Worm (Caenorhabditis elegans) whole organism, L1 larva: Measurements from ENCODE around the gene F55C12.6.
A peak's percentile ranks its signal among the peaks of the same experiment; 100 is the strongest.

ENCODE experiments used
- C34B4.2 ChIP-seq: sonication (generic microtip); optimal IDR thresholded peaks from 2 replicates; lab custom pipeline; 2017; ENCODE audit warnings: mild to moderate bottlenecking, missing genetic modification characterization, missing compliant biosample characterization
- F16B12.6 ChIP-seq: fragments of 150-350 bp; optimal IDR thresholded peaks from 2 replicates; lab custom pipeline; 2014; ENCODE audit warnings: missing biosample characterization, missing genetic modification characterization
- aly-2 ChIP-seq: fragments of 150-350 bp; optimal IDR thresholded peaks from 2 replicates; lab custom pipeline; 2014; ENCODE audit warnings: missing biosample characterization, missing genetic modification characterization
- blmp-1 ChIP-seq: fragments of 150-350 bp; optimal IDR thresholded peaks from 2 replicates; lab custom pipeline; 2014; ENCODE audit warnings: missing biosample characterization, missing genetic modification characterization
- ceh-63 ChIP-seq: fragments of 200-800 bp; sonication (Bioruptor generic); optimal IDR thresholded peaks from 2 replicates; lab custom pipeline; 2018; ENCODE audit warnings: mild to moderate bottlenecking, missing genetic modification characterization, missing compliant biosample characterization
- ceh-88 ChIP-seq: fragments of 200-800 bp; sonication (Bioruptor generic); IDR thresholded peaks from 2 replicates; pipeline ENCODE4 v1.3.6; 2022; ENCODE audit warnings: missing genetic modification characterization, missing compliant biosample characterization
- ceh-90 ChIP-seq: sonication (generic microtip); optimal IDR thresholded peaks from 2 replicates; lab custom pipeline; 2016; ENCODE audit warnings: missing genetic modification characterization, missing compliant biosample characterization
- ces-1 ChIP-seq: fragments of 150-350 bp; optimal IDR thresholded peaks from 2 replicates; lab custom pipeline; 2014; ENCODE audit warnings: missing biosample characterization, missing genetic modification reagents, missing genetic modification characterization
- efl-1 ChIP-seq, 4 experiments: fragments of 150-350 bp; optimal IDR thresholded peaks in 3 of 4; peaks in 1 of 4; 1 replicate in 1 of 4; 2 replicates in 3 of 4; lab custom pipeline; 2014; ENCODE audit warnings: missing biosample characterization in 2 of 4, missing genetic modification characterization in 2 of 4, missing genetic modification reagents in 2 of 4
- efl-3 ChIP-seq: fragments of 200-800 bp; sonication (Bioruptor generic); optimal IDR thresholded peaks from 2 replicates; lab custom pipeline; 2018; ENCODE audit warnings: mild to moderate bottlenecking, missing genetic modification characterization, missing compliant biosample characterization
- elt-2 ChIP-seq: sonication (generic microtip); optimal IDR thresholded peaks from 2 replicates; lab custom pipeline; 2016; ENCODE audit warnings: missing genetic modification characterization, mild to moderate bottlenecking, inconsistent platforms, missing compliant biosample characterization, missing genetic modification reagents
- elt-3 ChIP-seq, 6 experiments: fragments of 150-350 bp in 1 of 6; sonication (generic microtip); optimal IDR thresholded peaks; 2 replicates each; lab custom pipeline; 2017 to 2018; ENCODE audit warnings: missing biosample characterization in 6 of 6, missing genetic modification characterization in 6 of 6, inconsistent platforms in 1 of 6
- fkh-10 ChIP-seq: sonication (generic microtip); optimal IDR thresholded peaks from 2 replicates; lab custom pipeline; 2017; ENCODE audit warnings: missing biosample characterization, missing genetic modification reagents, missing genetic modification characterization
- fkh-8 ChIP-seq: sonication (generic microtip); optimal IDR thresholded peaks from 2 replicates; lab custom pipeline; 2016; ENCODE audit warnings: mild to moderate bottlenecking, missing genetic modification characterization, missing compliant biosample characterization
- hlh-17 ChIP-seq: fragments of 200-800 bp; sonication (Bioruptor generic); optimal IDR thresholded peaks from 2 replicates; lab custom pipeline; 2018; ENCODE audit warnings: missing genetic modification characterization, mild to moderate bottlenecking, missing compliant biosample characterization, moderate library complexity, borderline replicate concordance
- hlh-4 ChIP-seq: sonication (generic microtip); optimal IDR thresholded peaks from 2 replicates; lab custom pipeline; 2016; ENCODE audit warnings: mild to moderate bottlenecking, missing genetic modification characterization, missing compliant biosample characterization
- hpl-2 ChIP-seq: fragments of 150-350 bp; optimal IDR thresholded peaks from 2 replicates; lab custom pipeline; 2014; ENCODE audit warnings: missing biosample characterization, missing genetic modification reagents, missing genetic modification characterization
- irx-1 ChIP-seq: sonication (generic microtip); optimal IDR thresholded peaks from 2 replicates; lab custom pipeline; 2016; ENCODE audit warnings: missing genetic modification characterization, missing compliant biosample characterization
- isw-1 ChIP-seq: fragments of 200-800 bp; sonication (Bioruptor generic); IDR thresholded peaks from 2 replicates; pipeline ENCODE4 v1.3.6; 2022; ENCODE audit warnings: missing genetic modification characterization, missing compliant biosample characterization
- lin-14 ChIP-seq: fragments of 200-800 bp; sonication (Bioruptor generic); optimal IDR thresholded peaks from 2 replicates; lab custom pipeline; 2018; ENCODE audit warnings: mild to moderate bottlenecking, missing genetic modification characterization, moderate library complexity, missing compliant biosample characterization
- lin-39 ChIP-seq: fragments of 150-350 bp; optimal IDR thresholded peaks from 2 replicates; lab custom pipeline; 2014; ENCODE audit warnings: missing biosample characterization, missing genetic modification reagents, missing genetic modification characterization
- mab-9 ChIP-seq: fragments of 200-800 bp; sonication (Bioruptor generic); IDR thresholded peaks from 2 replicates; pipeline ENCODE4 v1.3.6; 2022; ENCODE audit warnings: missing genetic modification reagents, missing genetic modification characterization, missing compliant biosample characterization
- mdl-1 ChIP-seq, 2 experiments: fragments of 150-350 bp; optimal IDR thresholded peaks; 2 replicates each; lab custom pipeline; 2014 to 2017; ENCODE audit warnings: missing biosample characterization in 2 of 2, missing genetic modification characterization in 2 of 2, inconsistent platforms in 1 of 2
- mef-2 ChIP-seq: fragments of 150-350 bp; optimal IDR thresholded peaks from 2 replicates; lab custom pipeline; 2014; ENCODE audit warnings: missing biosample characterization, missing genetic modification characterization
- mep-1 ChIP-seq: fragments of 150-350 bp; optimal IDR thresholded peaks from 2 replicates; lab custom pipeline; 2014; ENCODE audit warnings: missing biosample characterization, missing genetic modification characterization
- nhr-11 ChIP-seq: fragments of 150-350 bp; optimal IDR thresholded peaks from 2 replicates; lab custom pipeline; 2014; ENCODE audit warnings: missing biosample characterization, missing genetic modification characterization
- nhr-20 ChIP-seq: sonication (generic microtip); optimal IDR thresholded peaks from 2 replicates; lab custom pipeline; 2016; ENCODE audit warnings: mild to moderate bottlenecking, missing genetic modification characterization, missing compliant biosample characterization
- nhr-28 ChIP-seq: fragments of 150-350 bp; optimal IDR thresholded peaks from 2 replicates; lab custom pipeline; 2014; ENCODE audit warnings: missing biosample characterization, missing genetic modification characterization
- nhr-47 ChIP-seq: sonication (generic microtip); optimal IDR thresholded peaks from 2 replicates; lab custom pipeline; 2016; ENCODE audit warnings: mild to moderate bottlenecking, missing genetic modification characterization, moderate library complexity, missing compliant biosample characterization
- nhr-71 ChIP-seq: sonication (generic microtip); optimal IDR thresholded peaks from 2 replicates; lab custom pipeline; 2016; ENCODE audit warnings: mild to moderate bottlenecking, missing genetic modification characterization, moderate library complexity, missing compliant biosample characterization
- nhr-76 ChIP-seq: sonication (generic microtip); optimal IDR thresholded peaks from 2 replicates; lab custom pipeline; 2017; ENCODE audit warnings: missing biosample characterization, missing genetic modification characterization
- nhr-77 ChIP-seq: fragments of 150-350 bp; optimal IDR thresholded peaks from 2 replicates; lab custom pipeline; 2014; ENCODE audit warnings: missing biosample characterization, missing genetic modification characterization
- nhr-85 ChIP-seq: sonication (generic microtip); peaks from one replicate; lab custom pipeline; 2016; ENCODE audit warnings: missing genetic modification characterization, inconsistent platforms, missing compliant biosample characterization
- pax-3 ChIP-seq: fragments of 200-800 bp; sonication (Bioruptor generic); optimal IDR thresholded peaks from 2 replicates; lab custom pipeline; 2018; ENCODE audit warnings: mild to moderate bottlenecking, missing genetic modification characterization, moderate library complexity, missing compliant biosample characterization
- snpc-4 ChIP-seq: fragments of 150-350 bp; optimal IDR thresholded peaks from 2 replicates; lab custom pipeline; 2014; ENCODE audit warnings: missing biosample characterization, missing genetic modification characterization
- snu-23 ChIP-seq: sonication (generic microtip); optimal IDR thresholded peaks from 2 replicates; lab custom pipeline; 2016; ENCODE audit warnings: missing genetic modification characterization, missing compliant biosample characterization
- sox-4 ChIP-seq: sonication (generic microtip); optimal IDR thresholded peaks from 2 replicates; lab custom pipeline; 2016; ENCODE audit warnings: missing genetic modification characterization, missing compliant biosample characterization
- tbx-2 ChIP-seq: sonication (generic microtip); optimal IDR thresholded peaks from 2 replicates; lab custom pipeline; 2016; ENCODE audit warnings: missing genetic modification characterization, missing compliant biosample characterization
- unc-130 ChIP-seq: fragments of 150-350 bp; optimal IDR thresholded peaks from 2 replicates; lab custom pipeline; 2017; ENCODE audit warnings: missing biosample characterization, missing genetic modification characterization, inconsistent platforms
- unc-30 ChIP-seq: sonication (generic microtip); optimal IDR thresholded peaks from 2 replicates; lab custom pipeline; 2017; ENCODE audit warnings: missing biosample characterization, missing genetic modification characterization
- unc-86 ChIP-seq: sonication (generic microtip); optimal IDR thresholded peaks from 2 replicates; lab custom pipeline; 2016; ENCODE audit warnings: missing genetic modification characterization, missing compliant biosample characterization
- unc-98 ChIP-seq: fragments of 200-800 bp; sonication (Bioruptor generic); IDR thresholded peaks from 2 replicates; pipeline ENCODE4 v1.3.6; 2022; ENCODE audit warnings: missing genetic modification characterization, missing compliant biosample characterization
- vab-15 ChIP-seq: sonication (generic microtip); optimal IDR thresholded peaks from 2 replicates; lab custom pipeline; 2017; ENCODE audit warnings: missing genotype, mild to moderate bottlenecking, missing genetic modification characterization, missing compliant biosample characterization
- zag-1 ChIP-seq: fragments of 150-350 bp; optimal IDR thresholded peaks from 2 replicates; lab custom pipeline; 2014; ENCODE audit warnings: missing biosample characterization, missing genetic modification characterization
- zip-4 ChIP-seq: fragments of 200-800 bp; sonication (Bioruptor generic); optimal IDR thresholded peaks from 2 replicates; lab custom pipeline; 2018; ENCODE audit warnings: mild to moderate bottlenecking, missing genetic modification characterization, moderate library complexity, missing compliant biosample characterization
- ztf-11 ChIP-seq, 2 experiments: sonication (generic microtip); optimal IDR thresholded peaks; 2 replicates each; lab custom pipeline; 2016 to 2017; ENCODE audit warnings: missing genetic modification characterization in 2 of 2, missing biosample characterization in 1 of 2, missing compliant biosample characterization in 1 of 2

Gene F55C12.6

ce11 chrII:5918149-5918697 is 42.3 kb upstream of the F55C12.6 start, which contains the start of gene ptp-2 (continued):
- TF ChIP-seq irx-1 (tag; lab: Kevin White, UChicago) (peak; percentile 34), mab-9 (no peak), unc-130 (tag; lab: Kevin White, UChicago) (no peak), mdl-1 (tag; optimal IDR thresholded peaks at IDR 0.05; lab: Kevin White, UChicago) (no peak), F16B12.6 (tag; lab: Kevin White, UChicago) (no peak), unc-30 (no peak), ceh-90 (tag; lab: Kevin White, UChicago) (no peak), snpc-4 (tag; lab: Kevin White, UChicago) (no peak), efl-1 (optimal IDR thresholded peaks at IDR 0.05; lab: Kevin White, UChicago) (peak; percentile 47 to 58), efl-1 (GFP tag; optimal IDR thresholded peaks at IDR 0.05 in 1 of 2; lab: Kevin White, UChicago) (peak; percentile 48 to 92), C34B4.2 (no peak), snu-23 (peak; percentile 64), unc-98 (GFP tag; lab: Robert Waterston, UW) (no peak), nhr-71 (tag; lab: Kevin White, UChicago) (peak; percentile 65)

ce11 chrII:5917010-5917472 is 41.1 kb upstream of the F55C12.6 start, which contains the start of gene frh-1:
Gene frh-1 (plus strand): TSS chrII:5917422.
- TF ChIP-seq mep-1 (tag; lab: Kevin White, UChicago) (no peak), sox-4 (tag; lab: Kevin White, UChicago) (no peak), ces-1 (no peak), fkh-10 (no peak), unc-30 (no peak), zag-1 (no peak), hpl-2 (GFP tag; lab: Kevin White, UChicago) (no peak), blmp-1 (tag; lab: Kevin White, UChicago) (no peak), elt-3 (tag; optimal IDR thresholded peaks at IDR 0.05; lab: Kevin White, UChicago) (no peak), nhr-28 (tag; lab: Kevin White, UChicago) (no peak), aly-2 (no peak), lin-39 (no peak), nhr-85 (no peak)

ce11 chrII:5913897-5914296 is 37.9 kb upstream of the F55C12.6 start:
- TF ChIP-seq ceh-88 (GFP tag; lab: Robert Waterston, UW), result no peak
- peak; percentile 65 for TF ChIP-seq elt-2 (tag; lab: Kevin White, UChicago)
- TF ChIP-seq, all 84 proteins: peak for 1

- TF ChIP-seq C34B4.2, result no peak
- TF ChIP-seq ceh-63 (GFP tag; lab: Kevin White, UChicago), result no peak
- no peak for TF ChIP-seq fkh-8 (tag; lab: Kevin White, UChicago)
- peak; percentile 8 for TF ChIP-seq hpl-2 (GFP tag; lab: Kevin White, UChicago)
- no peak for TF ChIP-seq unc-86 (tag; lab: Kevin White, UChicago)
- no peak for TF ChIP-seq nhr-47 (tag; lab: Kevin White, UChicago)
- TF ChIP-seq aly-2, result no peak
- TF ChIP-seq isw-1 (GFP tag; lab: Robert Waterston, UW), result no peak
- TF ChIP-seq nhr-77 (tag; lab: Kevin White, UChicago), result peak; percentile 54
- TF ChIP-seq lin-14 (GFP tag; lab: Kevin White, UChicago), result peak; percentile 19
- TF ChIP-seq mdl-1 (tag; optimal IDR thresholded peaks at IDR 0.05; lab: Kevin White, UChicago), result no peak
- TF ChIP-seq irx-1 (tag; lab: Kevin White, UChicago), result no peak
- TF ChIP-seq ztf-11 (tag; optimal IDR thresholded peaks at IDR 0.05; lab: Kevin White, UChicago), result no peak
- no peak for TF ChIP-seq lin-39
- TF ChIP-seq efl-3 (GFP tag; lab: Kevin White, UChicago), result no peak
- TF ChIP-seq nhr-11 (tag; lab: Kevin White, UChicago), result no peak
- no peak for TF ChIP-seq nhr-76 (tag; lab: Kevin White, UChicago)
- TF ChIP-seq ces-1, result no peak
- TF ChIP-seq mef-2 (tag; lab: Kevin White, UChicago), result no peak
- no peak for TF ChIP-seq F16B12.6 (tag; lab: Kevin White, UChicago)
- TF ChIP-seq nhr-28 (tag; lab: Kevin White, UChicago), result no peak
- no peak for TF ChIP-seq hlh-4
- no peak for TF ChIP-seq zip-4
- no peak for TF ChIP-seq tbx-2 (tag; lab: Kevin White, UChicago)
- no peak for TF ChIP-seq pax-3 (tag; lab: Kevin White, UChicago)
- no peak for TF ChIP-seq vab-15 (tag; lab: Kevin White, UChicago)
- no peak for TF ChIP-seq hlh-17 (GFP tag; lab: Kevin White, UChicago)
- TF ChIP-seq mab-9, result no peak
- no peak for TF ChIP-seq nhr-20 (tag; lab: Kevin White, UChicago)
Observed at ce11 chrII:5911939-5912523, 36.1 kb upstream of the F55C12.6 start.
